Worm (Caenorhabditis elegans): ENCODE data around the gene Y67H2A.2.

DNA sequence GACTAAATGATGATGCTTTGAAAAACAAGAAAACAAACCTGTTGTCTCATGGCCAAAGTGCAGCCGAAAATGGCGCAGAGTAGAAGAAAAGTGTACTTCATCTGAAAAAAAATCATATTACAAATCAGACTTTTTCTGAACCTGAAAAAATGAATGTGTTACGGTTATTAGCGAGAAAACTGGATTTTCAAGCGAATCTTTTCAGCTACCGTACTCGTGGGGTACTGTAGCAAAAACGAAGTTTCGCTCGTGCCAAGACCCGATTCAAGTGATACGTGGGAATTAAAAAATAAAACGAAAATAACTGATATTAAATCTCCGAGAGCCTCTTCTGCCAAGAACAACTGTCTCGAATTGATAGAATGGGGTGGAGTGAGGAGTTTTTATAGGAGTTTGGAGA lies 45.4 kb downstream of the Y67H2A.2 start, which contains the start of gene ttr-51:
- no peak for TF ChIP-seq scrt-1 (GFP tag; IDR thresholded peaks at IDR 0.05)
- TF ChIP-seq tbx-11 (GFP tag; IDR thresholded peaks at IDR 0.05) = no peak
- TF ChIP-seq hnd-1 (tag; optimal IDR thresholded peaks at IDR 0.05) = no peak
- no peak for TF ChIP-seq hmbx-1 (tag; optimal IDR thresholded peaks at IDR 0.05)
- no peak for TF ChIP-seq tbx-37 (GFP tag; conservative IDR thresholded peaks at IDR 0.05)
- no peak for TF ChIP-seq ama-1 (optimal IDR thresholded peaks at IDR 0.05)
